Worm (Caenorhabditis elegans) whole organism, L4/young adult: ENCODE results near the gene vwa-8.

Experiments
- W03F9.2 ChIP-seq: fragments of 150-350 bp; optimal IDR thresholded peaks from 2 replicates; lab custom pipeline; 2014; ENCODE audit warnings: missing biosample characterization, missing genetic modification characterization
- him-1 ChIP-seq: sonication (generic microtip); optimal IDR thresholded peaks from 2 replicates; lab custom pipeline; 2016; ENCODE audit warnings: missing genotype, missing genetic modification reagents, missing genetic modification characterization, missing compliant biosample characterization

ce11 chrX:13038791-13039190, 47.5 kb downstream of the vwa-8 start:
- no peak for TF ChIP-seq him-1 (tag; lab: Kevin White, UChicago)
- peak; percentile 19 for TF ChIP-seq W03F9.2
